Worm (Caenorhabditis elegans): ENCODE measurements around the gene hsp-75.

DNA sequence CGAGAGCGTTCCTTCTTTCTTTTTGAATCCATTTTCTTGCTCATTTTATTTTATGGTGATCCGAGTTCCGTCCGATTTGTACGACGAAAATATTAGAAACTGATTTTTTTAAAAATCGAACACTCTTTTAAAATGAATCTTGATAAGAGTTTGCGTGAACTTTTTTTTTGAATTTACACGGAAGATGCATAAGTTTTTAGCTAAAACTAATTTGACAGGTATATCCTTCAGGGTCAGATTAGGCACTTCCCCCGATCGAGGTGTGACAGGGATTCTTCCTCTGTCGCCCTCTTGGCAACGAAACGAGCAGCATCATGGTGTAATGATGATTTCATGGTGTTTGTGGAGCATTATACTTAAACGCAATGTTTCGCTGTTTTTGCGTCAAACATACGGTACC lies 31.2 kb downstream of the hsp-75 start, which contains the start of gene F37C12.18:
- TF ChIP-seq Y116A8C.19 (tag; optimal IDR thresholded peaks at IDR 0.05; ENCODE audit: borderline replicate concordance): no peak
- TF ChIP-seq unc-62 (GFP tag; optimal IDR thresholded peaks at IDR 0.05): no peak

Measured in whole organism, L1 larva.